Worm (Caenorhabditis elegans) whole organism, L4 larva: ENCODE measurements around the gene Y42H9AR.1.

ENCODE experiments used
- ZK546.5 ChIP-seq, 2 experiments: sonication (generic microtip); optimal IDR thresholded peaks; 2 replicates each; lab custom pipeline; 2017; ENCODE audit warnings: missing biosample characterization in 2 of 2, missing genetic modification characterization in 2 of 2
- ama-1 ChIP-seq: fragments of 150-350 bp; optimal IDR thresholded peaks from 2 replicates; lab custom pipeline; 2014; ENCODE audit warnings: inconsistent platforms, mixed read lengths
- ceh-82 ChIP-seq: sonication (generic microtip); optimal IDR thresholded peaks from 2 replicates; lab custom pipeline; 2017; ENCODE audit warnings: missing biosample characterization, missing genetic modification characterization
- mxl-2 ChIP-seq: fragments of 200-800 bp; sonication (Bioruptor generic); conservative IDR thresholded peaks from 2 replicates; pipeline ENCODE4 v1.3.6; 2022; ENCODE audit warnings: missing genetic modification reagents, missing genetic modification characterization, missing compliant biosample characterization
- snpc-1.2 ChIP-seq: fragments of 200-800 bp; sonication (Bioruptor generic); IDR thresholded peaks from 2 replicates; pipeline ENCODE4 v1.3.6; 2022; ENCODE audit warnings: missing genetic modification reagents, missing genetic modification characterization, missing compliant biosample characterization
- unc-62 ChIP-seq, 3 experiments: fragments of 150-350 bp in 1 of 3; sonication (generic microtip); optimal IDR thresholded peaks in 2 of 3; peaks in 1 of 3; 1 replicate in 1 of 3; 2 replicates in 2 of 3; lab custom pipeline; 2014 to 2017; ENCODE audit warnings: missing biosample characterization in 3 of 3, missing genetic modification characterization in 3 of 3, missing genetic modification reagents in 3 of 3, missing genotype in 1 of 3
- zip-11 ChIP-seq: fragments of 200-800 bp; sonication (Bioruptor generic); IDR thresholded peaks from 2 replicates; pipeline ENCODE4 v1.3.6; 2022; ENCODE audit warnings: missing genetic modification characterization, missing compliant biosample characterization

- TF ChIP-seq zip-11 (no peak), mxl-2 (GFP tag; lab: Robert Waterston, UW) (no peak), ama-1 (lab: Kevin White, UChicago) (no peak), ZK546.5 (tag; optimal IDR thresholded peaks at IDR 0.05; lab: Kevin White, UChicago) (no peak), snpc-1.2 (GFP tag; lab: Robert Waterston, UW) (no peak), unc-62 (GFP tag; optimal IDR thresholded peaks at IDR 0.05 in 1 of 2; lab: Kevin White, UChicago) (peak in 1 of 2 experiments; percentile 40), unc-62 (tag; optimal IDR thresholded peaks at IDR 0.05; lab: Kevin White, UChicago) (no peak), ceh-82 (no peak)
Measured at ce11 chrIV:8146283-8146682, 33.1 kb downstream of the Y42H9AR.1 start.
